Worm (Caenorhabditis elegans): ENCODE data around the gene Y54G2A.72.
"Not testable (repeated sequence)": the region's sequence is repeated elsewhere in the genome, so short reads cannot be mapped to it uniquely, and the experiment has no call there.

Y54G2A.72 gene

ce11 chrIV:2801004-2801403 lies 23.1 kb downstream of the Y54G2A.72 start (continued):
- TF ChIP-seq efl-1 (GFP tag; optimal IDR thresholded peaks at IDR 0.05) = no peak
- no peak for TF ChIP-seq egl-18 (GFP tag; IDR thresholded peaks at IDR 0.05)
- 0 out of 2 replicates have a peak, but pooled peaks have one; percentile 28 for TF ChIP-seq K11D2.4 (GFP tag; IDR thresholded peaks at IDR 0.05)
- TF ChIP-seq T07F8.4 (tag; optimal IDR thresholded peaks at IDR 0.05) = peak; percentile 1

- TF ChIP-seq ekl-4 (GFP tag; IDR thresholded peaks at IDR 0.05); unc-130 (GFP tag; optimal IDR thresholded peaks at IDR 0.05); madf-6 (GFP tag; IDR thresholded peaks at IDR 0.05): not testable (repeated sequence)
Observed at ce11 chrIV:2801558-2801957, 23.6 kb downstream of the Y54G2A.72 start, which contains the start of gene Y54G2A.44. Gene Y54G2A.44 (plus strand): TSS chrIV:2801858.

- peak; percentile 66 for TF ChIP-seq die-1 (tag; optimal IDR thresholded peaks at IDR 0.05)
- no peak for TF ChIP-seq Y79H2A.3 (GFP tag; conservative IDR thresholded peaks at IDR 0.05)
- peak; percentile 58; the same call in 1 of the 2 replicates for TF ChIP-seq hmg-20 (GFP tag; IDR thresholded peaks at IDR 0.05)
- TF ChIP-seq athp-1 (tag; optimal IDR thresholded peaks at IDR 0.05) = peak; percentile 37
- TF ChIP-seq lir-1 (GFP tag; conservative IDR thresholded peaks at IDR 0.05) = peak; percentile 29; the same call in 1 of the 2 replicates
- TF ChIP-seq bed-1 (GFP tag; IDR thresholded peaks at IDR 0.05) = no peak
- peak; percentile 1 for TF ChIP-seq nhr-80 (tag; optimal IDR thresholded peaks at IDR 0.05)
- TF ChIP-seq nhr-120 (GFP tag; IDR thresholded peaks at IDR 0.05) = no peak
- TF ChIP-seq B0261.1 (tag; optimal IDR thresholded peaks at IDR 0.05) = peak; percentile 85
- peak; percentile 7 for TF ChIP-seq snpc-3.4 (tag; optimal IDR thresholded peaks at IDR 0.05)
- 0 out of 2 replicates have a peak, but pooled peaks have one; percentile 54 for TF ChIP-seq madf-3 (GFP tag; IDR thresholded peaks at IDR 0.05)
- TF ChIP-seq attf-5 (GFP tag; optimal IDR thresholded peaks at IDR 0.05) = peak; percentile 21
- peak; percentile 62 for TF ChIP-seq F52B5.7 (tag; optimal IDR thresholded peaks at IDR 0.05)
- TF ChIP-seq snpc-4 (GFP tag; optimal IDR thresholded peaks at IDR 0.05) = peak; percentile 41
- TF ChIP-seq snpc-4 (tag; optimal IDR thresholded peaks at IDR 0.05) = peak in 1 of 4 experiments; percentile 39
- peak; percentile 33 for TF ChIP-seq madf-10 (tag; optimal IDR thresholded peaks at IDR 0.05)
- TF ChIP-seq sptf-2 (GFP tag; optimal IDR thresholded peaks at IDR 0.05) = no peak
- peak; percentile 59; the same call in 1 of the 2 replicates for TF ChIP-seq dox-1 (GFP tag; IDR thresholded peaks at IDR 0.05)
- TF ChIP-seq let-607 (tag; optimal IDR thresholded peaks at IDR 0.05) = no peak
- peak; percentile 24 for TF ChIP-seq F49E8.2 (tag; optimal IDR thresholded peaks at IDR 0.05; ENCODE audit: insufficient read depth)
- TF ChIP-seq K11D2.4 (GFP tag; IDR thresholded peaks at IDR 0.05) = no peak
- no peak for TF ChIP-seq nhr-27 (tag; optimal IDR thresholded peaks at IDR 0.05)
- peak in 1 of 3 experiments; percentile 32 for TF ChIP-seq lin-35 (GFP tag; optimal IDR thresholded peaks at IDR 0.05)
- TF ChIP-seq efl-1 (GFP tag; optimal IDR thresholded peaks at IDR 0.05) = no peak
- TF ChIP-seq mcd-1 (GFP tag; IDR thresholded peaks at IDR 0.05) = 0 out of 2 replicates have a peak, but pooled peaks have one; percentile 41
- TF ChIP-seq rpc-1 (optimal IDR thresholded peaks at IDR 0.05) = peak; percentile 66
- TF ChIP-seq rpc-1 (tag; optimal IDR thresholded peaks at IDR 0.05) = peak; percentile 85
- no peak for TF ChIP-seq ceh-58 (GFP tag; IDR thresholded peaks at IDR 0.05)
- TF ChIP-seq madf-6 (GFP tag; IDR thresholded peaks at IDR 0.05) = peak; percentile 58; the same call in 1 of the 2 replicates
- no peak for TF ChIP-seq dpff-1 (tag; optimal IDR thresholded peaks at IDR 0.05)
- peak; percentile 96 for TF ChIP-seq tbp1 (GFP tag; optimal IDR thresholded peaks at IDR 0.05)
- TF ChIP-seq lin-54 (GFP tag; optimal IDR thresholded peaks at IDR 0.05) = peak; percentile 53
- TF ChIP-seq attf-6 (GFP tag; IDR thresholded peaks at IDR 0.05) = peak; percentile 52; the same call in 1 of the 2 replicates
- TF ChIP-seq chd-7 (tag; optimal IDR thresholded peaks at IDR 0.05) = peak; percentile 22
- TF ChIP-seq nfyb-1 (GFP tag; IDR thresholded peaks at IDR 0.05) = no peak
- peak; percentile 86 for TF ChIP-seq lin-26 (GFP tag; IDR thresholded peaks at IDR 0.05)
- TF ChIP-seq ceh-40 (GFP tag; IDR thresholded peaks at IDR 0.05) = no peak
- TF ChIP-seq ztf-28 (GFP tag; IDR thresholded peaks at IDR 0.05) = peak; percentile 43; the same call in 1 of the 2 replicates
- peak; percentile 25 for TF ChIP-seq snpc-1.3 (tag; optimal IDR thresholded peaks at IDR 0.05; ENCODE audit: insufficient read depth)
- TF ChIP-seq nhr-90 (tag; optimal IDR thresholded peaks at IDR 0.05) = peak; percentile 63
Observed at ce11 chrIV:2802193-2802592, 24.3 kb downstream of the Y54G2A.72 start.
